Worm (Caenorhabditis elegans): Measurements from ENCODE around the gene hlh-34.
A peak's percentile ranks its signal among the peaks of the same experiment; 100 is the strongest.

The hlh-34 gene

ce11 chrV:13678542-13678941, 28.7 kb downstream of the hlh-34 start, which contains the start of the genes tag-65 and ccz-1 (continued):
- no peak for TF ChIP-seq B0035.1 (tag; optimal IDR thresholded peaks at IDR 0.05)
- TF ChIP-seq ekl-4 (GFP tag; IDR thresholded peaks at IDR 0.05): peak; percentile 84
- no peak for TF ChIP-seq egl-44 (GFP tag; IDR thresholded peaks at IDR 0.05)
- peak; percentile 87 for TF ChIP-seq Y53G8AR.9 (GFP tag; conservative IDR thresholded peaks at IDR 0.05)
- TF ChIP-seq nhr-80 (tag; optimal IDR thresholded peaks at IDR 0.05): no peak
- no peak for TF ChIP-seq aptf-2 (GFP tag; conservative IDR thresholded peaks at IDR 0.05)
- peak; percentile 62; the same call in 1 of the 2 replicates for TF ChIP-seq Y56A3A.18 (GFP tag; IDR thresholded peaks at IDR 0.05)
- TF ChIP-seq hmg-20 (GFP tag; IDR thresholded peaks at IDR 0.05): 0 out of 2 replicates have a peak, but pooled peaks have one; percentile 55
- no peak for TF ChIP-seq nhr-90 (tag; optimal IDR thresholded peaks at IDR 0.05)
- peak; percentile 77 for TF ChIP-seq tlf-1 (GFP tag; optimal IDR thresholded peaks at IDR 0.05)
- TF ChIP-seq ceh-91 (GFP tag; IDR thresholded peaks at IDR 0.05): 0 out of 2 replicates have a peak, but pooled peaks have one; percentile 20
- no peak for TF ChIP-seq nhr-120 (GFP tag; IDR thresholded peaks at IDR 0.05)
- TF ChIP-seq ztf-6 (GFP tag; IDR thresholded peaks at IDR 0.05): no peak
- TF ChIP-seq aptf-3 (GFP tag; IDR thresholded peaks at IDR 0.05): no peak
- peak in 1 of 2 experiments; percentile 3 for TF ChIP-seq rec-8 (tag; optimal IDR thresholded peaks at IDR 0.05)
- no peak for TF ChIP-seq T07F8.4 (tag; optimal IDR thresholded peaks at IDR 0.05)
- TF ChIP-seq lag-1 (GFP tag; IDR thresholded peaks at IDR 0.05): no peak
- TF ChIP-seq dox-1 (GFP tag; IDR thresholded peaks at IDR 0.05): peak; percentile 77
- TF ChIP-seq snpc-1.1 (tag; optimal IDR thresholded peaks at IDR 0.05; ENCODE audit: insufficient read depth): peak; percentile 23
- TF ChIP-seq Y53F4B.3 (GFP tag; IDR thresholded peaks at IDR 0.05): no peak
- peak; percentile 44 for TF ChIP-seq unc-130 (GFP tag; optimal IDR thresholded peaks at IDR 0.05)
- no peak for TF ChIP-seq die-1 (tag; optimal IDR thresholded peaks at IDR 0.05)
- peak; percentile 5 for TF ChIP-seq him-1 (tag; optimal IDR thresholded peaks at IDR 0.05)
- peak; percentile 61 for TF ChIP-seq F23B12.7 (tag; optimal IDR thresholded peaks at IDR 0.05; ENCODE audit: insufficient read depth)
- no peak for TF ChIP-seq nfya-1 (tag; optimal IDR thresholded peaks at IDR 0.05; ENCODE audit: borderline replicate concordance, insufficient read depth)
- TF ChIP-seq ceh-40 (GFP tag; IDR thresholded peaks at IDR 0.05): no peak
- no peak for TF ChIP-seq unc-62 (GFP tag; optimal IDR thresholded peaks at IDR 0.05)
- TF ChIP-seq mes-4 (tag; optimal IDR thresholded peaks at IDR 0.05): no peak
- no peak for TF ChIP-seq nhr-179 (tag; optimal IDR thresholded peaks at IDR 0.05)
- peak; percentile 44 for TF ChIP-seq snpc-4 (GFP tag; optimal IDR thresholded peaks at IDR 0.05)
- peak; percentile 50 to 82 (median 74) for TF ChIP-seq snpc-4 (tag; optimal IDR thresholded peaks at IDR 0.05)
- no peak for TF ChIP-seq B0261.1 (tag; optimal IDR thresholded peaks at IDR 0.05)
- TF ChIP-seq ztf-22 (GFP tag; optimal IDR thresholded peaks at IDR 0.05): no peak
- no peak for TF ChIP-seq akir-1 (GFP tag; optimal IDR thresholded peaks at IDR 0.05)
- TF ChIP-seq lir-1 (GFP tag; conservative IDR thresholded peaks at IDR 0.05): peak; percentile 81
- peak; percentile 29 for TF ChIP-seq somi-1 (GFP tag; optimal IDR thresholded peaks at IDR 0.05)
- peak; percentile 35 for TF ChIP-seq ceh-27 (GFP tag; optimal IDR thresholded peaks at IDR 0.05)
- peak; percentile 68; the same call in 1 of the 2 replicates for TF ChIP-seq K11D2.4 (GFP tag; IDR thresholded peaks at IDR 0.05)
- peak; percentile 43 for TF ChIP-seq madf-10 (tag; optimal IDR thresholded peaks at IDR 0.05)
- no peak for TF ChIP-seq cebp-1 (GFP tag; IDR thresholded peaks at IDR 0.05)
- peak; percentile 74 for TF ChIP-seq cebp-1 (tag; optimal IDR thresholded peaks at IDR 0.05)
- no peak for TF ChIP-seq nhr-27 (tag; optimal IDR thresholded peaks at IDR 0.05)
- TF ChIP-seq tbx-9 (tag; optimal IDR thresholded peaks at IDR 0.05; ENCODE audit: borderline replicate concordance): no peak
- peak; percentile 97 for TF ChIP-seq ztf-18 (tag; optimal IDR thresholded peaks at IDR 0.05)
- no peak for TF ChIP-seq F10E7.11 (tag; optimal IDR thresholded peaks at IDR 0.05)
- peak; percentile 81 for TF ChIP-seq hsf-1 (GFP tag; IDR thresholded peaks at IDR 0.05)
- no peak for TF ChIP-seq ccch-3 (GFP tag; optimal IDR thresholded peaks at IDR 0.05)
- no peak for TF ChIP-seq hrde-1 (tag; optimal IDR thresholded peaks at IDR 0.05; ENCODE audit: borderline replicate concordance)

Measured in whole organism, young adult.